Worm (Caenorhabditis elegans) whole organism, L4 larva: ENCODE measurements around the gene ZK380.6.

Source experiments
- D1046.2 ChIP-seq: fragments of 200-800 bp; sonication (Bioruptor generic); IDR thresholded peaks from 2 replicates; pipeline ENCODE4 v1.3.6; 2022; ENCODE audit warnings: missing genetic modification characterization, missing compliant biosample characterization
- R02D3.7 ChIP-seq: fragments of 150-350 bp; sonication (generic microtip); optimal IDR thresholded peaks from 3 replicates; lab custom pipeline; 2014; ENCODE audit warnings: missing biosample characterization, missing genetic modification characterization
- aha-1 ChIP-seq: fragments of 150-350 bp; peaks from one replicate; lab custom pipeline; 2014; ENCODE audit warnings: missing biosample characterization, missing genetic modification characterization
- aly-2 ChIP-seq: sonication (generic microtip); optimal IDR thresholded peaks from 2 replicates; lab custom pipeline; 2018; ENCODE audit warnings: missing biosample characterization, missing genetic modification characterization
- arid-1 ChIP-seq: fragments of 200-800 bp; sonication (Bioruptor generic); conservative IDR thresholded peaks from 2 replicates; pipeline ENCODE4 v1.3.6; 2022; ENCODE audit warnings: missing genetic modification reagents, missing genetic modification characterization, missing compliant biosample characterization
- attf-4 ChIP-seq: sonication (generic microtip); optimal IDR thresholded peaks from 3 replicates; lab custom pipeline; 2017; ENCODE audit warnings: missing biosample characterization, missing genetic modification characterization
- ceh-20 ChIP-seq: fragments of 200-800 bp; sonication (Bioruptor generic); IDR thresholded peaks from 2 replicates; pipeline ENCODE4 v1.3.6; 2022; ENCODE audit warnings: missing genetic modification reagents, missing genetic modification characterization, missing compliant biosample characterization
- ceh-28 ChIP-seq: fragments of 150-350 bp; optimal IDR thresholded peaks from 2 replicates; lab custom pipeline; 2014; ENCODE audit warnings: missing biosample characterization, missing genetic modification reagents, missing genetic modification characterization
- cey-2 ChIP-seq: sonication (generic microtip); optimal IDR thresholded peaks from 3 replicates; lab custom pipeline; 2017; ENCODE audit warnings: missing genetic modification characterization, mild to moderate bottlenecking, missing compliant biosample characterization, antibody characterized with exemption, borderline replicate concordance; ENCODE audit not compliant: insufficient read depth
- daf-19 ChIP-seq: fragments of 200-800 bp; sonication (Bioruptor generic); conservative IDR thresholded peaks from 2 replicates; pipeline ENCODE4 v1.3.6; 2022; ENCODE audit warnings: missing genetic modification characterization, missing compliant biosample characterization
- egl-43 ChIP-seq: fragments of 200-800 bp; sonication (Bioruptor generic); IDR thresholded peaks from 2 replicates; pipeline ENCODE4 v1.3.6; 2022; ENCODE audit warnings: missing genetic modification reagents, missing genetic modification characterization, missing compliant biosample characterization
- fos-1 ChIP-seq: fragments of 150-350 bp; optimal IDR thresholded peaks from 2 replicates; lab custom pipeline; 2014; ENCODE audit warnings: missing biosample characterization, missing genetic modification characterization
- hmg-1.1 ChIP-seq: fragments of 200-800 bp; sonication (Bioruptor generic); IDR thresholded peaks from 2 replicates; pipeline ENCODE4 v1.3.6; 2022; ENCODE audit warnings: missing genetic modification reagents, missing genetic modification characterization, missing compliant biosample characterization
- lim-7 ChIP-seq: fragments of 200-800 bp; sonication (Bioruptor generic); IDR thresholded peaks from 2 replicates; pipeline ENCODE4 v1.3.6; 2022; ENCODE audit warnings: missing genetic modification characterization, missing compliant biosample characterization
- madf-5 ChIP-seq, 2 experiments: fragments of 200-800 bp; sonication (Bioruptor generic); IDR thresholded peaks; 2 replicates each; pipeline ENCODE4 v1.3.6; 2022; ENCODE audit warnings: missing compliant biosample characterization in 2 of 2, missing genetic modification characterization in 2 of 2
- madf-9 ChIP-seq: fragments of 200-800 bp; sonication (Bioruptor generic); conservative IDR thresholded peaks from 2 replicates; pipeline ENCODE4 v1.3.6; 2022; ENCODE audit warnings: missing genetic modification reagents, missing genetic modification characterization, missing compliant biosample characterization
- mxl-2 ChIP-seq: fragments of 200-800 bp; sonication (Bioruptor generic); conservative IDR thresholded peaks from 2 replicates; pipeline ENCODE4 v1.3.6; 2022; ENCODE audit warnings: missing genetic modification reagents, missing genetic modification characterization, missing compliant biosample characterization
- nhr-10 ChIP-seq: fragments of 150-350 bp; optimal IDR thresholded peaks from 2 replicates; lab custom pipeline; 2014; ENCODE audit warnings: missing biosample characterization, missing genetic modification characterization
- nhr-11 ChIP-seq: fragments of 150-350 bp; optimal IDR thresholded peaks from 2 replicates; lab custom pipeline; 2014; ENCODE audit warnings: missing biosample characterization, missing genetic modification characterization
- nhr-111 ChIP-seq: fragments of 200-800 bp; sonication (Bioruptor generic); optimal IDR thresholded peaks from 2 replicates; lab custom pipeline; 2018; ENCODE audit warnings: mild to moderate bottlenecking, missing genetic modification characterization, missing compliant biosample characterization
- nhr-6 ChIP-seq: fragments of 150-350 bp; optimal IDR thresholded peaks from 2 replicates; lab custom pipeline; 2014; ENCODE audit warnings: missing biosample characterization, missing genetic modification characterization
- set-16 ChIP-seq: fragments of 200-800 bp; sonication (Bioruptor generic); IDR thresholded peaks from 2 replicates; pipeline ENCODE4 v1.3.6; 2022; ENCODE audit warnings: missing genetic modification reagents, missing genetic modification characterization, missing compliant biosample characterization
- snpc-1.2 ChIP-seq: fragments of 200-800 bp; sonication (Bioruptor generic); IDR thresholded peaks from 2 replicates; pipeline ENCODE4 v1.3.6; 2022; ENCODE audit warnings: missing genetic modification reagents, missing genetic modification characterization, missing compliant biosample characterization
- spr-1 ChIP-seq: sonication (generic microtip); optimal IDR thresholded peaks from 2 replicates; lab custom pipeline; 2016; ENCODE audit warnings: mild to moderate bottlenecking, missing genetic modification characterization, missing compliant biosample characterization
- tag-97 ChIP-seq: fragments of 200-800 bp; sonication (Bioruptor generic); IDR thresholded peaks from 2 replicates; pipeline ENCODE4 v1.3.6; 2022; ENCODE audit warnings: missing genetic modification characterization, missing compliant biosample characterization
- tra-1 ChIP-seq: fragments of 200-800 bp; sonication (Bioruptor generic); IDR thresholded peaks from 2 replicates; pipeline ENCODE4 v1.3.6; 2022; ENCODE audit warnings: missing genetic modification reagents, missing genetic modification characterization, missing compliant biosample characterization
- unc-130 ChIP-seq: sonication (generic microtip); optimal IDR thresholded peaks from 2 replicates; lab custom pipeline; 2016; ENCODE audit warnings: missing genetic modification reagents, missing genetic modification characterization, missing compliant biosample characterization
- unc-62 ChIP-seq, 3 experiments: fragments of 150-350 bp in 1 of 3; sonication (generic microtip); optimal IDR thresholded peaks in 2 of 3; peaks in 1 of 3; 1 replicate in 1 of 3; 2 replicates in 2 of 3; lab custom pipeline; 2014 to 2017; ENCODE audit warnings: missing biosample characterization in 3 of 3, missing genetic modification characterization in 3 of 3, missing genetic modification reagents in 3 of 3, missing genotype in 1 of 3
- ztf-7 ChIP-seq: fragments of 150-350 bp; optimal IDR thresholded peaks from 2 replicates; lab custom pipeline; 2014; ENCODE audit warnings: missing biosample characterization, missing genetic modification characterization

Gene ZK380.6

DNA sequence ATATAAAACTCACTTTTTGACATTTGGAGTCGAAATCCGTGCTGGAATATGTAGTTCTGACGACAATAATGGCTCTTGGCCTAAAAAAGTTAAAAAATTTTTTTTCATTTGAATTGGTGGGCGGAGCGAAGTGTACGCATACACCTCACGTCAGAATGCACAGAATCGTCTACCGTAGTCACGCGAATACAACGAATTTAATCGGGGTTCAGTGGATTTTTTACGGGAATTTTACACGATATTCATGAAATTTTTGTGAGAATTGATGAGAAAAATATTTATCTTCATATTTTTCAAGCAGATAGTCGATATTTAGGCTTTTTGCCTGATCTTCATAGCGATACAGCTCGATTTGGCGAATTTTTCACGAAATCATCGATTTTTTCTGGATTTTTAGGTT is 14.5 kb downstream of the ZK380.6 start, which contains the start of gene R09H3.3:
Gene R09H3.3, minus strand, starts transcription at position 101 of the 400 bp plus-strand sequence.
- TF ChIP-seq mxl-2 (no peak), tag-97 (GFP tag; lab: Robert Waterston, UW) (no peak), fos-1 (tag; lab: Kevin White, UChicago) (no peak), nhr-111 (GFP tag; lab: Kevin White, UChicago) (no peak), spr-1 (tag; lab: Kevin White, UChicago) (no peak), cey-2 (no peak), nhr-6 (tag; lab: Kevin White, UChicago) (no peak), ceh-20 (GFP tag; lab: Robert Waterston, UW) (no peak), arid-1 (GFP tag; lab: Robert Waterston, UW) (no peak), daf-19 (GFP tag; lab: Robert Waterston, UW) (no peak), aly-2 (tag; lab: Kevin White, UChicago) (no peak), madf-9 (GFP tag; lab: Robert Waterston, UW) (no peak), ztf-7 (tag; lab: Kevin White, UChicago) (no peak), madf-5 (GFP tag; IDR thresholded peaks at IDR 0.05; lab: Robert Waterston, UW) (no peak), attf-4 (tag; lab: Kevin White, UChicago) (no peak), ceh-28 (tag; lab: Kevin White, UChicago) (no peak)

DNA sequence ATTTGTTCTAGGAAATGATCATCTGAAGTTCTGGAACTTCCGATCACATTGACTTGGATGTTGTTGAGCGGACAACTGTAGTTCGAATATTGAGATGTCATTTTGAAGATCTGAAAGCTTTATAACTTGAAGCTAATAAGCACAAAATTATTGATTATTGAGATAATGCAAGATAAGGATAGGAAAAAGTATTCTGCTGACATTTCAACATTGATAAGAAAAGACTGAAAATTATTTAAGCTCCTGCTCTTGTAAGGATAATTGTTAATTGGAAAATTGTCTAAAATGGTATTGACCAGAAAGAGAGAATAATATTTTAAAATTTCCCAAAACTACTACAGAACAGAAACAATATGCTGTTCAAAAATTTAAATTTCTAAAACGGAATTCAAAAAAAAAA is 19.8 kb downstream of the ZK380.6 start, which contains the start of gene tbx-31:
Gene tbx-31, minus strand, starts transcription at position 101 of the 400 bp plus-strand sequence.
- TF ChIP-seq nhr-11 (tag; lab: Kevin White, UChicago) (no peak), ztf-7 (tag; lab: Kevin White, UChicago) (no peak), nhr-10 (no peak), madf-9 (GFP tag; lab: Robert Waterston, UW) (no peak), unc-130 (GFP tag; lab: Kevin White, UChicago) (no peak), aha-1 (peak; percentile 72), R02D3.7 (tag; lab: Kevin White, UChicago) (no peak)
- TF ChIP-seq, all 104 proteins: peak for 1

DNA sequence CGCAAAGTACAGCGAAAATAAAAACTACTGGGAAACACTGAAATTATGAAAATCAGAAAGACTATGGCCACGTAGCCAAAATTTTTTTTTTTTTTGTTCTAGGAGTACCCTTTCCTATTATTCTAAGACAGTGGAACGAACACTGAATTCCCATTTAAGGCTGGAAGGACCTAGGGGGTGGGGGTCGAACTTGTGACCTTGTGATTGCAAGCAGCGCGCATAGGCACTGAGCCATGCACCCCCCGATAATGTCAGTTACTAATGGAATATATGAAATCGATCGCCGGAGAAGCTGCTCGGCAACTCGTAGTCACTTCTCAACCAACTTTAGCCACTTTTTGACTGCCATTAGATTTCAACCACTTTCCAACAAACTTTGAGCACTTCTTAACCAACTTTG is 20.9 kb downstream of the ZK380.6 start:
- TF ChIP-seq egl-43 (GFP tag; lab: Robert Waterston, UW) (0 out of 2 replicates have a peak, but pooled peaks have one; percentile 8), lim-7 (0 out of 2 replicates have a peak, but pooled peaks have one; percentile 16), snpc-1.2 (GFP tag; lab: Robert Waterston, UW) (peak; percentile 76), D1046.2 (GFP tag; lab: Robert Waterston, UW) (0 out of 2 replicates have a peak, but pooled peaks have one; percentile 11)

DNA sequence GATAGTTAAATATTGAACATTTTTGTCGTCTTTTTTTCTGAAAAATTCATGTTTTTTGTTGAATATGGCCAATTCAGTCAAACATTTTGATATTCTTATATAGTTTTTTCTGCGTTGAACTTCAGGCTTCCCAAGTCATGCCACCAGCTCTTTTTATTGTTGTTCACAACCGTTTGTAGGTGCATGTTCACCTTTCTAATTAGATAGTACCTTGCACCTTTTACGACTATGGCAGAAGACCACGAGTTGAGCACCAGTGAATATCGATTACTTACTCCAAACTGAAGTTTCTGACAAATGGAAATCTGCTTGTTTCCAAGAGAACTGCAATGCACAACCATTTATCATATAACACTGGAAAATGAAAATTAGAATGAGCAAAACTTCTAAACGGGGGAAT is 21.6 kb downstream of the ZK380.6 start:
- no peak for TF ChIP-seq hmg-1.1 (GFP tag; lab: Robert Waterston, UW)
- TF ChIP-seq unc-62 (GFP tag; optimal IDR thresholded peaks at IDR 0.05 in 1 of 2; lab: Kevin White, UChicago): peak in 1 of 2 experiments; percentile 64
- no peak for TF ChIP-seq unc-62 (tag; optimal IDR thresholded peaks at IDR 0.05; lab: Kevin White, UChicago)

DNA sequence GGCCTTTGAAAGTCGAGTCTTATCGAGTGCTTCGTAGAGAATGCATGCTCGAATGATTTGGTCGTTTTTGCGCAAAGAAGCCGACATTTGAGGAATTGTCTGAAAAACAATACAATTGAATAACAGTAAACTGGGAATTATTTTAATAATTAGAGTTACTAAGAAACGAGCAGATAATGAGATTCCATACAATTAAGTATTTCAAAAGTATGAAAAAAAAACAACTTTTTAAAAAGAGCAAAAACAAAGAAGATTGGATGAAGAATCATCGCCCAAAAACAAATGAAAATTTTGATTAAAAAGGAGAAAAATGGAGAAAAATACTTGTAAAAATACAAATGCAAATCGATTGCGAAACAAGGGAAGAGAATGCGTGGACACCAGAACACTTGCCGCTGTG is 23.8 kb downstream of the ZK380.6 start, which contains the start of gene fbxa-170:
Gene fbxa-170, minus strand, starts transcription at position 101 of the 400 bp plus-strand sequence.
- TF ChIP-seq aha-1 (peak; percentile 16), attf-4 (tag; lab: Kevin White, UChicago) (no peak)
- TF ChIP-seq, all 104 proteins: peak for 1

DNA sequence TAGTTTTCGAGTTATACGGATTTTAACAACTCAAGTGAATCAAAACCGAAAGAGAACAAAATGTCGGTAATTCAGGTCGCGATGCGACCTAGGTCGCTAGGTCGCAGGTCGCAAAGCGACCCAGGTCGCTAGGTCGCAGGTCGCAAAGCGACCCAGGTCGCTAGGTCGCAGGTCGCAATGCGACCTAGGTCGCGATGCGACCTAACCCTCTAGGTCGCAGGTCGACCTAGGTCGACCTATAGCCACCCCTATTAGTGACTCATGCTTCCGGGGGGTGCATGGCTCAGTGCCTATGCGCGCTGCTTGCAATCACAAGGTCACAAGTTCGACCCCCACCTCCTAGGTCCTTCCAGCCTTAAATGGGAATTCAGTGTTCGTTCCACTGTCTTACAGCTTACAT is 27.2 kb downstream of the ZK380.6 start:
- TF ChIP-seq tra-1 (0 out of 2 replicates have a peak, but pooled peaks have one; percentile 8), set-16 (GFP tag; lab: Robert Waterston, UW) (peak; percentile 87)
